Fruit fly (Drosophila melanogaster): Measurements from ENCODE around the gene Dpck.

The Dpck gene

DNA sequence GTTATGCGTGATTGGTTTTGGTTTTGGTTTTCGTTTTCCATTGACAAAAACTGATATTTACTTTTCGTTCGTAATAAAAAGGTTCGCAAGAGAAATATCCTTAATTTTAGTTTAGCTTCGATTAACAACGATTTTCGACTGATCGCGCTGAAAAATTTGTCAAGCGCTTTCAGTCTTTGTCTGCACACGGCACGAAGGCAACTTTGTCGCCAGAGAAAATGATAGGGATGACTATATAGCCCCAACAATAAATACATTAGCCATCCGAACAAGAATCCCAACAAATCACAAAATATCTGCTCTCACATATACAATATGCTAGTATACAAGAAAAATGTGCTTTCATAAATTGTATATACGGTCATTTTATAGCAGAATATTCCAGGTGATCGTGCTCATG is 35.6 kb downstream of the Dpck start, which contains the start of gene Mlp84B:
Mlp84B (minus strand) TSS at position 143 of the 400 bp plus-strand sequence.
- no peak for TF ChIP-seq CG4496 (GFP tag; IDR thresholded peaks at IDR 0.05)
- no peak for TF ChIP-seq CG17806 (tag; optimal IDR thresholded peaks at IDR 0.05)
- no peak for TF ChIP-seq CG14655 (GFP tag; optimal IDR thresholded peaks at IDR 0.05)
- TF ChIP-seq Pif1B (GFP tag; optimal IDR thresholded peaks at IDR 0.05): no peak
- no peak for TF ChIP-seq CG12605 (GFP tag; IDR thresholded peaks at IDR 0.05)
- TF ChIP-seq CG34367 (tag; optimal IDR thresholded peaks at IDR 0.05): no peak
- TF ChIP-seq fd96Ca (GFP tag; IDR thresholded peaks at IDR 0.05): no peak
- no peak for TF ChIP-seq CG32121 (GFP tag; IDR thresholded peaks at IDR 0.05)
- TF ChIP-seq Ets98B (GFP tag; IDR thresholded peaks at IDR 0.05): no peak
- no peak for TF ChIP-seq EcR (GFP tag; optimal IDR thresholded peaks at IDR 0.05)
- no peak for TF ChIP-seq CG13204 (GFP tag; optimal IDR thresholded peaks at IDR 0.05)
- TF ChIP-seq rn (GFP tag; IDR thresholded peaks at IDR 0.05): no peak
- no peak for TF ChIP-seq CG8301 (tag; optimal IDR thresholded peaks at IDR 0.05)
- TF ChIP-seq gl (tag; optimal IDR thresholded peaks at IDR 0.05): no peak
- TF ChIP-seq Snoo (tag; optimal IDR thresholded peaks at IDR 0.05): no peak

DNA sequence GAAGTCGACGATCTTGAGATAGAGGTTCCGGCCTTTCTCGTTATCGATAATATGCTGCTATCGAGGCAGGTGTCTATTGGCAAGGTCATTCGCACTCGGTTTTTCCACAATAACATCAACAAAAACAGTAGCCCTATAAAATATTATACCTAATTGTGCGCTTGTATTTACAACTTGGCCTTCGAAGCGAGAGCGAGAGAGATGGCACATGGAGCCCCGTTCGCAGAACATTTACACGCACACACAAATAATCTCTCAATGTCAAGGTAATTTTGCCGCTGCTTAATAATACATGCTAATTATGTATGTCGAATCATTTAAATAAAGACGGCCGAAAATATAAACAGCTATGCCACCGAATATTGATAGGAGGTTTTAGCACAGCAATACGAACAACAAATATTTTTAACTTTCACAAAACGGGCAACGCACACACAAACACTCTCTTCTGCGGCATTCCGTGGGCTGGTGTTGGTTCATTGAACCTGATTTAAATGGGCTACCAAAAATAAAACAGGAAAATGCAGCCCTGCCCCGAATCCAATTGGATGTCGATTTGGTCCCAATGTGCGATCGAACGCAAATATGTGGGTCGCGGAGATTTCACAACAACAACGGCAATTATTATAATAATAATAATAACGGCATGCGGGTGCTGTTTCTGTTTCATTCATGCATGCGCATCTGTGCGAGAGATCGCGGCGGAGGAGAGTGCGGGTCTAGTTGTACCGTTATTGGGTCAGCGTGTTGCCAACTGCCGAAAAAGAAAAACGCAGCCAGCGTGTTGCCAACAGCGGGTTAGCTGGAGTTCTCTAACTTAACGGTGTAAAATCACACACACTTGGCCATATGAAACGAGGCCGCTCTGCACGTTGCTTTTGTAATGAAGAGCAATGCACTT is 40.4 kb downstream of the Dpck start:
- TF ChIP-seq Pif1B (GFP tag; optimal IDR thresholded peaks at IDR 0.05) (no peak), EcR (GFP tag; optimal IDR thresholded peaks at IDR 0.05) (peak; percentile 94), CG4496 (GFP tag; IDR thresholded peaks at IDR 0.05) (0 out of 3 replicates have a peak, but pooled peaks have one; percentile 6)

DNA sequence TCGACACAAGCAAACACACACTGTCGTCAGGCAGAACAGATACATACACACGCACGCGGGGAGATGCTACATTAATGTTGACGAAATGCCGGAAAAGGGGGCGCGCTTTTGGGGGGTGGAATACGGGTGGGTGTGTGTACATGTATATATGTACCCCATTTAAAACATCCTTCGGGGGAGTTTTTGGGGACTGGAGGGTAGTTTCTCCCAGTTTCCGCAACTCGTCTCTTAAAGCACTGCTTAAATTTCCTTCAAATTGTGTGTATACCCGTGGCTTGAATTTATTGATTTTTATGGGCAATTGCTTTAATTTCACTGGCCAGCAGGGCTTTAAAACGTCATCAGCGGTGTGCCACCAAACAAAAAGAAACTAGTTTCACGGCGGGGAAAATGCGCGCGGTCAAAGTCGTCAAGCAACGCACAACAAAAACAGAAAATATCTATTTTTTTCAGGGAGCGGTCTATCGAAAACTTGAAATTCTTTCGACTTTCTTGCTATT is 41.1 kb downstream of the Dpck start:
- TF ChIP-seq CG32121 (GFP tag; IDR thresholded peaks at IDR 0.05) (0 out of 2 replicates have a peak, but pooled peaks have one; percentile 17), CG17806 (tag; optimal IDR thresholded peaks at IDR 0.05) (no peak)

DNA sequence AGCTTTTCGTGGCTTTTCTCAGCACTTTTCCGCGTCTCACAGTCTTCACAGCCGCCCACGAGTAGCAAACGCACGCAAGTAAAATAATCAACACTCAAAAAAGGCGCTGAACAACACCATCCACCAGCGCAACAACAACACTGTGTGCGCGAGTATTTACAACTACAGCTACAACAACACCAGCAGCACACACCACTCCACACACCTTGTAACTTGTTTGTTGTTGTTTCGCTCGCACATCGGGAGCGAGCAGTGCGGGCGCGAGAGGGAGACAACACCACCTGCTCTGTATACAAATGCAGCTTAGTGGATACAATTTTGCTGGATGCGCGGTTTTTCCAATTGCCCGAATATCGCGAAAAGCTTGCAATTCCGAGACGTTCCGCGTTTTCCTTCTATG is 41.7 kb downstream of the Dpck start:
- TF ChIP-seq EcR (GFP tag; optimal IDR thresholded peaks at IDR 0.05): peak; percentile 74
- no peak for TF ChIP-seq CG15710 (tag; optimal IDR thresholded peaks at IDR 0.05)

dm6 chr3R:7124109-7124639 is 42.2 kb downstream of the Dpck start, which contains the start of the genes Alh and CG10098:
TSS of gene Alh (minus strand) at chr3R:7124185.
TSS of gene CG10098 (plus strand) at chr3R:7124548.
- no peak; the same call in 2 of the 3 replicates for TF ChIP-seq fd96Ca (GFP tag; IDR thresholded peaks at IDR 0.05)
- TF ChIP-seq CG34367 (tag; optimal IDR thresholded peaks at IDR 0.05): peak; percentile 49
- peak; percentile 45 for TF ChIP-seq Pif1B (GFP tag; optimal IDR thresholded peaks at IDR 0.05)
- no peak for TF ChIP-seq gl (tag; optimal IDR thresholded peaks at IDR 0.05)
- TF ChIP-seq CG32121 (GFP tag; IDR thresholded peaks at IDR 0.05): 0 out of 2 replicates have a peak, but pooled peaks have one; percentile 58
- TF ChIP-seq CG8301 (tag; optimal IDR thresholded peaks at IDR 0.05): peak; percentile 58
- peak; percentile 83 for TF ChIP-seq Pif1A (GFP tag; optimal IDR thresholded peaks at IDR 0.05)
- TF ChIP-seq EcR (GFP tag; optimal IDR thresholded peaks at IDR 0.05): no peak
- TF ChIP-seq Snoo (tag; optimal IDR thresholded peaks at IDR 0.05): peak; percentile 57
- no peak for TF ChIP-seq CG13204 (GFP tag; optimal IDR thresholded peaks at IDR 0.05)
- no peak for TF ChIP-seq D1 (tag; optimal IDR thresholded peaks at IDR 0.05)
- TF ChIP-seq CG10348 (GFP tag; IDR thresholded peaks at IDR 0.05): no peak
- TF ChIP-seq rn (GFP tag; IDR thresholded peaks at IDR 0.05): peak; percentile 64
- peak; percentile 59 for TF ChIP-seq CG17806 (tag; optimal IDR thresholded peaks at IDR 0.05)
- peak; percentile 26; the same call in 1 of the 2 replicates for TF ChIP-seq Ets98B (GFP tag; IDR thresholded peaks at IDR 0.05)
- TF ChIP-seq CG14655 (GFP tag; optimal IDR thresholded peaks at IDR 0.05): peak; percentile 78
- TF ChIP-seq CG8159 (tag; optimal IDR thresholded peaks at IDR 0.05): peak; percentile 71
- TF ChIP-seq CG12605 (GFP tag; IDR thresholded peaks at IDR 0.05): 0 out of 2 replicates have a peak, but pooled peaks have one; percentile 10
- TF ChIP-seq CG9948 (tag; optimal IDR thresholded peaks at IDR 0.05): peak; percentile 66
- TF ChIP-seq CG15710 (tag; optimal IDR thresholded peaks at IDR 0.05): peak; percentile 75
- TF ChIP-seq CG4496 (GFP tag; IDR thresholded peaks at IDR 0.05): peak; percentile 77

DNA sequence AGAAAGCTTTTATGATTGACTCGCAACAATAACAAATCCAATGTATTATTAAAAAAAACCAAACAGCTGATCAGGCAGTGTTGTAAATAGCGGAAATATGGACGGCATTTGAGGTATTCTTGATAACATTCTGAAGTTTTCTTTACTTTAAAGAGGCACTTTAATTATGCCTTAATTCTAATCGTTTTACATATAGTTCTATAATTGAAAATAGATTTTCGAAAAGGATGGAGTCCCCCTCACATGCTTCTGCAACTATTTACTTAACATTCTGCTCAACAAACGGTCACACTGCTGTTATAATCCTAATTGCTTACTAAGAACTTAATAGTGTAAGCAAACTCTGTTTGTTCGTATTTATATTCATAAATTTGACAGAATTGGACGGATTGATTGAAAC is 46.0 kb downstream of the Dpck start, which contains the start of gene CG10068:
CG10068 (minus strand) TSS at position 62 of the 400 bp plus-strand sequence.
- peak; percentile 77 for TF ChIP-seq CG32121 (GFP tag; IDR thresholded peaks at IDR 0.05)
- TF ChIP-seq CG17806 (tag; optimal IDR thresholded peaks at IDR 0.05): peak; percentile 80
- TF ChIP-seq CG15710 (tag; optimal IDR thresholded peaks at IDR 0.05): peak; percentile 80
- peak; percentile 61 for TF ChIP-seq CG34367 (tag; optimal IDR thresholded peaks at IDR 0.05)
- TF ChIP-seq CG9948 (tag; optimal IDR thresholded peaks at IDR 0.05): peak; percentile 67
- no peak for TF ChIP-seq CG10348 (GFP tag; IDR thresholded peaks at IDR 0.05)
- TF ChIP-seq Snoo (tag; optimal IDR thresholded peaks at IDR 0.05): peak; percentile 75
- peak; percentile 78 for TF ChIP-seq CG8301 (tag; optimal IDR thresholded peaks at IDR 0.05)
- peak; percentile 79 for TF ChIP-seq rn (GFP tag; IDR thresholded peaks at IDR 0.05)
- peak; percentile 76 for TF ChIP-seq CG12605 (GFP tag; IDR thresholded peaks at IDR 0.05)
- TF ChIP-seq Pif1A (GFP tag; optimal IDR thresholded peaks at IDR 0.05): peak; percentile 76
- TF ChIP-seq fd96Ca (GFP tag; IDR thresholded peaks at IDR 0.05): no peak
- TF ChIP-seq CG4496 (GFP tag; IDR thresholded peaks at IDR 0.05): peak; percentile 93; the same call in 2 of the 3 replicates
- no peak for TF ChIP-seq CG13204 (GFP tag; optimal IDR thresholded peaks at IDR 0.05)
- peak; percentile 10 for TF ChIP-seq D1 (tag; optimal IDR thresholded peaks at IDR 0.05)
- no peak for TF ChIP-seq EcR (GFP tag; optimal IDR thresholded peaks at IDR 0.05)
- TF ChIP-seq Ets98B (GFP tag; IDR thresholded peaks at IDR 0.05): peak; percentile 91
- TF ChIP-seq CG14655 (GFP tag; optimal IDR thresholded peaks at IDR 0.05): no peak
- peak; percentile 56 for TF ChIP-seq gl (tag; optimal IDR thresholded peaks at IDR 0.05)
- peak; percentile 77 for TF ChIP-seq CG8159 (tag; optimal IDR thresholded peaks at IDR 0.05)
- peak; percentile 84 for TF ChIP-seq Pif1B (GFP tag; optimal IDR thresholded peaks at IDR 0.05)
